2 worm cellular contexts compared by ENCODE assay signal in genomic region chrII:8042289-8042688, ce11.
TF ChIP-seq lines count a peak whose summit lies in the region.

T05H10.1 (plus strand) TSS chrII:8042589.

TF ChIP-seq in whole organism, L3 larva, 47 proteins besides CTCF, POLR2A, EP300 and RAD21:
- TF ChIP-seq nhr-25 (tag; optimal IDR thresholded peaks at IDR 0.05; lab: Kevin White, UChicago), result no peak
- peak; percentile 36 for TF ChIP-seq lin-39 (tag; optimal IDR thresholded peaks at IDR 0.05; lab: Kevin White, UChicago)
TF ChIP-seq in whole organism, L3 larva: peak in this region for 1.

TF ChIP-seq in whole organism, young adult, 124 proteins besides CTCF, POLR2A, EP300 and RAD21:
- TF ChIP-seq snpc-4 (GFP tag; optimal IDR thresholded peaks at IDR 0.05; lab: Kevin White, UChicago), result no peak
- TF ChIP-seq snpc-4 (tag; optimal IDR thresholded peaks at IDR 0.05; lab: Kevin White, UChicago), result no peak
- 0 out of 2 replicates have a peak, but pooled peaks have one; percentile 32 for TF ChIP-seq zfh-2 (GFP tag; conservative IDR thresholded peaks at IDR 0.05; lab: Robert Waterston, UW)
